Worm (Caenorhabditis elegans): ENCODE results near the gene dnc-2.

dnc-2 gene

DNA sequence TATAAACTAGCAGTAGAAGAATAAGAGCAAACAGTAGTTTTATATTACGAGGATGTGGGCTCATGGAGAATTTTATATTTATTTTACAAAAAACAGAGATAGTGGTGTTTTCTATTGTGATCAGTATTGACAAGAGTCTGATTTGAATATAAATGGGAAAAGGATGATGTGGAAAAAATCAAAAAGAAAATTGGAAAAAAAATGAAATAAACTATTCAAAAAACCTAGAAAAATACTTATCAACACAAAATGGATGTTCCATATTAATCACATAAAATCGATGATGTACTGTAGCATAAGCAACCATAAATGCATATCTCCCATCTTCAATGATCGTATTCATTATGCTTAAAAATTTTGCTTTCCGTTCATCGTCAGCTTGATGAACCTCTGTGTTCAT lies 38.7 kb downstream of the dnc-2 start, which contains the start of gene C28H8.7:
Gene C28H8.7, minus strand, starts transcription at position 101 of the 400 bp plus-strand sequence.
- TF ChIP-seq unc-62 (GFP tag; optimal IDR thresholded peaks at IDR 0.05) (no peak), akir-1 (GFP tag; optimal IDR thresholded peaks at IDR 0.05) (no peak), tlf-1 (GFP tag; optimal IDR thresholded peaks at IDR 0.05) (no peak), let-607 (tag; optimal IDR thresholded peaks at IDR 0.05) (no peak), gei-17 (GFP tag; optimal IDR thresholded peaks at IDR 0.05) (no peak), rcor-1 (GFP tag; IDR thresholded peaks at IDR 0.05) (no peak), hlh-26 (GFP tag; conservative IDR thresholded peaks at IDR 0.05) (no peak), egl-18 (GFP tag; IDR thresholded peaks at IDR 0.05) (no peak)

DNA sequence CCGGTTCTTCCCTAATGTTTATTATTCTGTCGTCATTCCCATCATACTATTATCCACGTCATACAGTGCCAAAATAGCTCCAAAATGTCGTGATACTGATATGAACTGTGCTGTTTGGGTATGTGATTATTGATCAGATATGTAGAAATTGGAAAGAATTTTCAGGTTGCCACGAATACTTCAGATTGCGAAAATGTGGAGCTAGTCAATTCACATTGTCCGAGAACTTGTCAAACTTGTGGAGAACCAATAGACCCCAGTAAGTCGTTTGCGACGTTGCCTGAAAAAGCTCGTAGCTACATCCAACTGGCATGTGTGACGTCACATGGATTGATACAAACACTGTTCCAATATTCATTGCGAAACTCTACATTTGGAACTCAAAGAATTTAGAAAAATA lies 41.1 kb downstream of the dnc-2 start:
- TF ChIP-seq akir-1 (GFP tag; optimal IDR thresholded peaks at IDR 0.05) (no peak), bed-1 (GFP tag; IDR thresholded peaks at IDR 0.05) (no peak), ceh-79 (tag; optimal IDR thresholded peaks at IDR 0.05) (no peak), nfya-2 (GFP tag; IDR thresholded peaks at IDR 0.05) (no peak)

DNA sequence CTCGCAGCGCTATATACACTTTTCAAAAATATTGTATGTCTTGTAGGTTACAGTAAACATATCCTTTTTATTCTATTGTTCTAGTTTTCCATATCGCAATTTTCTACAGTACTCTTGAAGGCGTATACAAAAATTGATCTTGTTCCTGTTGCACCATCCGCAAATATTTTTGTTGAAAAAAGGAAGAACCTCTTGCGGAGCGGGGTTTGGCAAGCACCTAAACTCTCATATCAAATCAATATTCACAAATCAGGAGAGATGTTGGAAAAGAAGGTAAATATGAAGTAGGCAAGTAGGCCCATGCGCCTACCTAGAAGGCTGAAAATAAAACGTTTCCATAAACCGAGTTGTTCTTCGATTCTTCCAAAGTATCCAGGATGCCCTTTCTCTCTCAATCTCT lies 41.5 kb downstream of the dnc-2 start, which contains the start of gene C28H8.5:
Gene C28H8.5, plus strand, starts transcription at position 301 of the 400 bp plus-strand sequence.
- TF ChIP-seq Y95B8A.8 (GFP tag; IDR thresholded peaks at IDR 0.05), result no peak
- no peak for TF ChIP-seq attf-6 (GFP tag; IDR thresholded peaks at IDR 0.05)
- no peak for TF ChIP-seq aptf-3 (GFP tag; IDR thresholded peaks at IDR 0.05)
- no peak for TF ChIP-seq B0336.3 (GFP tag; IDR thresholded peaks at IDR 0.05)
- TF ChIP-seq ztf-22 (GFP tag; optimal IDR thresholded peaks at IDR 0.05), result no peak
- no peak for TF ChIP-seq unc-130 (GFP tag; optimal IDR thresholded peaks at IDR 0.05)
- no peak for TF ChIP-seq let-607 (tag; optimal IDR thresholded peaks at IDR 0.05)
- no peak for TF ChIP-seq ceh-91 (GFP tag; IDR thresholded peaks at IDR 0.05)
- no peak for TF ChIP-seq die-1 (tag; optimal IDR thresholded peaks at IDR 0.05)
- no peak for TF ChIP-seq pbrm-1 (GFP tag; IDR thresholded peaks at IDR 0.05)
- TF ChIP-seq mxl-1 (tag; optimal IDR thresholded peaks at IDR 0.05), result no peak
- no peak for TF ChIP-seq B0035.1 (tag; optimal IDR thresholded peaks at IDR 0.05)
- no peak for TF ChIP-seq F37B4.10 (GFP tag; IDR thresholded peaks at IDR 0.05)
- TF ChIP-seq lir-1 (GFP tag; conservative IDR thresholded peaks at IDR 0.05), result no peak
- TF ChIP-seq T07F8.4 (tag; optimal IDR thresholded peaks at IDR 0.05), result no peak
- TF ChIP-seq hmg-20 (GFP tag; IDR thresholded peaks at IDR 0.05), result no peak

DNA sequence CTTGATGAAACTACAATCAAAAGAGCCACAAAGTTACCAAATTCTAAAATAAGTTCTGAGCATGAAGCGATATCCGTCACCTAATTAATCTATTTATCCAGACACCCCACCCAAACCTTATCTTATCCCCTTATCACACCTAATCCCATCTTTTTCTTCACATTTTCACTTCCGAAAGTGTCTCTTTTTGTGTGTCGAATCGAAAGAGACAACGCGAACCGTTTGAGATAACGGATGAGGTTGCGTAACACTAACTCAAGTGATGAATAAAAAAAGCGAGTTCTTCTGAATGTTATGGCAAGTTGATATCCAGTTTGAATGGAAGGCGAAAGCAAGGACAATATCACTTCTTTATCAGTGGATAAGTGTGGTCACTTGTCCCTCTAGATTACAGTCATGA lies 42.0 kb downstream of the dnc-2 start:
- TF ChIP-seq somi-1 (GFP tag; optimal IDR thresholded peaks at IDR 0.05) (no peak), ztf-22 (GFP tag; optimal IDR thresholded peaks at IDR 0.05) (no peak), nfyb-1 (GFP tag; IDR thresholded peaks at IDR 0.05) (no peak), mes-4 (tag; optimal IDR thresholded peaks at IDR 0.05) (no peak), ceh-100 (GFP tag; IDR thresholded peaks at IDR 0.05) (no peak), egl-44 (GFP tag; IDR thresholded peaks at IDR 0.05) (no peak), hmg-20 (GFP tag; IDR thresholded peaks at IDR 0.05) (no peak), ZK185.1 (tag; optimal IDR thresholded peaks at IDR 0.05; ENCODE audit: poor library complexity, severe bottlenecking) (no peak), sdz-38 (tag; optimal IDR thresholded peaks at IDR 0.05) (no peak), F37B4.10 (GFP tag; IDR thresholded peaks at IDR 0.05) (no peak), C17E4.6 (GFP tag; IDR thresholded peaks at IDR 0.05) (no peak), F10E7.11 (tag; optimal IDR thresholded peaks at IDR 0.05) (no peak), let-526 (GFP tag; IDR thresholded peaks at IDR 0.05) (no peak), dox-1 (GFP tag; IDR thresholded peaks at IDR 0.05) (no peak), egrh-3 (GFP tag; IDR thresholded peaks at IDR 0.05) (no peak), chd-7 (tag; optimal IDR thresholded peaks at IDR 0.05) (no peak), ekl-4 (GFP tag; IDR thresholded peaks at IDR 0.05) (no peak), dpff-1 (tag; optimal IDR thresholded peaks at IDR 0.05) (no peak), aptf-3 (GFP tag; IDR thresholded peaks at IDR 0.05) (no peak)

Data from whole organism, young adult.